Worm (Caenorhabditis elegans): ENCODE measurements around the gene str-187.
"Not testable (repeated sequence)": the region's sequence is repeated elsewhere in the genome, so short reads cannot be mapped to it uniquely, and the experiment has no call there.

str-187 gene

DNA sequence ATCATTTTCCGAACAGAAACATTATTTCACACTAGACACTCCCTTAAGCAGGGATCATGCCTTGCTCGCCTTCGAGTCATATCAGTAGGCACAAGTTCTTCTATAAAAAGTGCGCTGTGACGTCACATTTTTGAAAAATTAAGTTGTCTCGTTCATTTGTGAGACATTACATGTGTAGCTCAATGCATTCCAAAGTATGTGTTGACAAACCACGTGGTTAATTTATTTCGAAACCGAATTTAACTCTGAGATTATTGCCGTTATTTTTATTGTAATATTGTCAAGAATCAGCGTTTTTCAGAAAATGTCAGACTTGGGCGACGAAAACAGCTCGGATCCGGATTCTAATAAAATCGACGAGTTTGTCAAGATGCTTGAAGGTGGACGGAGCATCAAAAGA, 29.1 kb downstream of the str-187 start, which contains the start of gene T28F3.5:
TSS of gene T28F3.5 (plus strand) at position 301 of the 400 bp plus-strand sequence.
- TF ChIP-seq madf-2 (tag; optimal IDR thresholded peaks at IDR 0.05) (no peak), K09A11.1 (tag; optimal IDR thresholded peaks at IDR 0.05; ENCODE audit: insufficient read depth) (no peak), ceh-9 (tag; optimal IDR thresholded peaks at IDR 0.05) (no peak), sox-4 (tag; optimal IDR thresholded peaks at IDR 0.05) (no peak), sox-2 (GFP tag; IDR thresholded peaks at IDR 0.05) (no peak), ceh-34 (tag; optimal IDR thresholded peaks at IDR 0.05) (no peak), fkh-10 (GFP tag; optimal IDR thresholded peaks at IDR 0.05) (no peak), npax-4 (tag; optimal IDR thresholded peaks at IDR 0.05) (no peak), ceh-31 (tag; optimal IDR thresholded peaks at IDR 0.05) (no peak), lin-11 (tag; optimal IDR thresholded peaks at IDR 0.05) (no peak), zip-5 (tag; optimal IDR thresholded peaks at IDR 0.05) (no peak), ceh-6 (GFP tag; optimal IDR thresholded peaks at IDR 0.05) (no peak), hlh-30 (tag; optimal IDR thresholded peaks at IDR 0.05; ENCODE audit: insufficient read depth) (no peak), hlh-15 (tag; optimal IDR thresholded peaks at IDR 0.05) (no peak), unc-55 (GFP tag; optimal IDR thresholded peaks at IDR 0.05) (no peak), unc-3 (GFP tag; conservative IDR thresholded peaks at IDR 0.05) (no peak), unc-3 (tag; optimal IDR thresholded peaks at IDR 0.05) (no peak), ceh-19 (GFP tag; optimal IDR thresholded peaks at IDR 0.05) (no peak), pag-3 (tag; optimal IDR thresholded peaks at IDR 0.05; ENCODE audit: borderline replicate concordance) (no peak)

DNA sequence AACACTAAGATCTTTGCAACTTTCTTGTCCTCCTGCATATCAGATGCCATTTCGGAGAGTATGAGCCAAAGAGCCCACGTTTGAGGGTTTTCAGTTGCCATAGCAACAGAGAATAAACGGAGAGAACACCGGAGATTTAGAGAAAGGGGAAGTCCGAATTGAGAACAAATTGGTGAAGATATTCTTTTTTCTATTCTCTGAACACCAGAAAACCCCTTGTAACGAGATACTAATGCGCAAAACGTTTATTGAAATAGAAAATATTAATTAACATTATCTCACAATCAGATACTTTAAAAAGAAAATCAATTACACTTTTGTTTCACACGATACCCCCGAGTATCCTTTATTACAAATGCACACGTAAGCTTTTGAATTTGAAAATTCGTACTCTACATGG, 36.6 kb downstream of the str-187 start, which contains the start of gene ifta-2:
TSS of gene ifta-2 (minus strand) at position 101 of the 400 bp plus-strand sequence.
- TF ChIP-seq unc-55 (GFP tag; optimal IDR thresholded peaks at IDR 0.05) (no peak), ets-4 (tag; optimal IDR thresholded peaks at IDR 0.05) (no peak), hlh-13 (GFP tag; optimal IDR thresholded peaks at IDR 0.05) (no peak), elt-2 (tag; optimal IDR thresholded peaks at IDR 0.05) (no peak), dve-1 (tag; optimal IDR thresholded peaks at IDR 0.05) (no peak)

DNA sequence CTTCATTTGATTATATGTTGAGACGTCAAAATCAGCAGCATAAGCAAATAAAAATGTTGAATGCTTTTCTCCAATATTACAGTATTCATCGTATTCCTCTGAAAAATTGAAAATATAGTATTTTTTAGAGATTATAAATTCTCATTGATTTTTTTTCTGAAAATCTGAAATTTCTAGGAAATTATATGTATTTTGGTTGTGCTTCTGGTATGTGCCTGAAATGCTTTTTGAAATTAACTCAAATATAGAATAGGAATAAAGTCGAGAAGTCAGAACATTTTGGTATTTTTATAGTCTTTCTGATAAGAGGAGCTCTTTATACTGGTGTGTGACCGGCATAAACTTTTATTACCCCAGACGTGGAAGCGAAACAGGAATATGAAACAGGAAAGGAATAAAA, 41.8 kb downstream of the str-187 start, which contains the start of gene T28F3.8:
TSS of gene T28F3.8 (minus strand) at position 101 of the 400 bp plus-strand sequence.
- TF ChIP-seq ceh-19 (GFP tag; optimal IDR thresholded peaks at IDR 0.05); unc-86 (tag; optimal IDR thresholded peaks at IDR 0.05); lin-11 (tag; optimal IDR thresholded peaks at IDR 0.05): not testable (repeated sequence)

DNA sequence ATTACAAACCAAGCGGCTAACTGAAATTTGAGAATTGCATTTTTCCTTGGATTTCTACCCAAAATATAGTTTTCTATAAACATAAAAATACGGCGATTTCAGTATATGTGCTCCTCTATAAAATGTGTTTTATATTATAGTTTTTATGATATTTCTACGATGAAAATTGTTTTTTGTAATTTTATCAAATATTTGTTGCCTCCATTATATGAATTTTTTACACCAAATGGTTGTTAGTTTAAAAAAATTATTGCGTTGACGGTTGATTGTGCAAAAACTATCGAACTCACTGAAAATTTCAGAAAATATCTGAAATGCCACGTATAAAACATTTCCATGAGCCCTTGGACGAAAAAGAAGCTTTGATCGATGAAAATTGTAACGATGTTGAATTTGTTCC, 42.8 kb downstream of the str-187 start, which contains the start of gene T28F3.9:
TSS of gene T28F3.9 (plus strand) at position 301 of the 400 bp plus-strand sequence.
- TF ChIP-seq pha-4 (tag; optimal IDR thresholded peaks at IDR 0.05): no peak
- no peak for TF ChIP-seq dmd-4 (tag; optimal IDR thresholded peaks at IDR 0.05; ENCODE audit: borderline replicate concordance)
- TF ChIP-seq C38D4.7 (GFP tag; optimal IDR thresholded peaks at IDR 0.05): no peak
- no peak for TF ChIP-seq unc-55 (GFP tag; optimal IDR thresholded peaks at IDR 0.05)
- TF ChIP-seq ceh-6 (GFP tag; optimal IDR thresholded peaks at IDR 0.05): no peak
- TF ChIP-seq npax-4 (tag; optimal IDR thresholded peaks at IDR 0.05): no peak
- no peak for TF ChIP-seq pax-1 (tag; optimal IDR thresholded peaks at IDR 0.05)
- no peak for TF ChIP-seq ets-4 (tag; optimal IDR thresholded peaks at IDR 0.05)
- no peak for TF ChIP-seq ceh-19 (GFP tag; optimal IDR thresholded peaks at IDR 0.05)
- TF ChIP-seq eyg-1 (tag; optimal IDR thresholded peaks at IDR 0.05): no peak
- TF ChIP-seq tbx-7 (tag; optimal IDR thresholded peaks at IDR 0.05): no peak
- no peak for TF ChIP-seq pag-3 (tag; optimal IDR thresholded peaks at IDR 0.05; ENCODE audit: borderline replicate concordance)
- TF ChIP-seq ceh-22 (tag; optimal IDR thresholded peaks at IDR 0.05): no peak
- TF ChIP-seq nhr-232 (tag; optimal IDR thresholded peaks at IDR 0.05): no peak
- TF ChIP-seq ceh-18 (tag; optimal IDR thresholded peaks at IDR 0.05): no peak
- no peak for TF ChIP-seq fkh-10 (GFP tag; optimal IDR thresholded peaks at IDR 0.05)

DNA sequence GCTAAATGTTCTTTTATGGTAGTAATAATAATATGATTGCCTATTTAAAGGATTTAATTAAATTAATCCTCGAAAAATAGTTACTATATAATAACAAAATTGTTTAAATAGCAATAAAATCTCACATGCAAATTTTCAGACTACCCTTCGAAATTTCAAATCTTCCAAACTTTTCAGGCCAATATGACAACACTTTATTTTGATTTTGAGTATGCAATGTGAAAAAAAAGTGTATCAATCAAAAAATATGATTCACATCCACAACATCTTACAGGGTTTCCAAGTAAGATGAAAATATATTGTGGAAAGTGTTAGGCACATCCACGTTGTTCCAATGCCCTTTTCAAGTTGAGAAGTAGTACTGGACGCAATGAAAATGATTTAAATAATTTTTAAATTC, 46.5 kb downstream of the str-187 start, which contains the start of gene snf-9:
TSS of gene snf-9 (plus strand) at position 301 of the 400 bp plus-strand sequence.
- TF ChIP-seq pros-1 (tag; optimal IDR thresholded peaks at IDR 0.05): no peak
- TF ChIP-seq ref-2 (tag; optimal IDR thresholded peaks at IDR 0.05): no peak
- TF ChIP-seq gmeb-2 (tag; optimal IDR thresholded peaks at IDR 0.05): no peak
- TF ChIP-seq madf-2 (tag; optimal IDR thresholded peaks at IDR 0.05): no peak
- TF ChIP-seq unc-86 (tag; optimal IDR thresholded peaks at IDR 0.05): no peak
- no peak for TF ChIP-seq ama-1 (optimal IDR thresholded peaks at IDR 0.05)
- TF ChIP-seq odd-2 (tag; optimal IDR thresholded peaks at IDR 0.05): no peak
- TF ChIP-seq sox-4 (tag; optimal IDR thresholded peaks at IDR 0.05): no peak
